Fruit fly (Drosophila melanogaster): ENCODE data around the gene CG3448.
A peak's percentile ranks its signal among the peaks of the same experiment; 100 is the strongest.

CG3448 gene

DNA sequence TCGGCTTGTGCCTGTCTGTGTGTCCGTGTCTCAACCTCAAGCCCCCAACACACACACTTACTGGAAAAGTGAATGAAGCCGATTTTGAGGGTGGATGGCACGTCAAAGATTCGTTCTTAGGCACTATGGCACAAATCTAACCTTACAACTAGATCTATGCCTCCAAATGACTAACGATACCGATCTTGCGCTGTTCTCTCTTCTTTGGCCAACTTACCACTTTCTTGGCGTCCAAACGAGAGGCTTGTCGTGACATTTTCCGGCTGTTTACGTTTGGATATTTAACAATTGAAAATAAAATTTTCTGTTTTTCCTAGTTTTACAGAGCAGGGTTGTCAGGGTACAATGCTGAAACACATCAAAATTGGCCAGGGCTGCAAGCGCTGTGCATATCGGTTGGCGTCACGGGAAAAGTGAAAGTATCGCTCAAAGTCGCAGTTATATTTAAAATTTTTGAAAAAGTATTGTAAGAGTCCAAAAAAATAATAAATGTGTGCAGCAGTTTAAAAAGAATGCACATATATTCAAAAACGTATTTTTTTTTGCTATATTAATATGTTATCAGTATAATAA lies 9.4 kb downstream of the CG3448 start, which contains the start of the genes Bet3 and Nf-YA (continued):
- no peak for TF ChIP-seq fd85E (GFP tag; optimal IDR thresholded peaks at IDR 0.05)
- no peak for TF ChIP-seq fkh (GFP tag; optimal IDR thresholded peaks at IDR 0.05)
- no peak for TF ChIP-seq CG10669 (GFP tag; optimal IDR thresholded peaks at IDR 0.05)
- TF ChIP-seq CG8119 (GFP tag; IDR thresholded peaks at IDR 0.05): no peak
- no peak for TF ChIP-seq Hr38 (GFP tag; optimal IDR thresholded peaks at IDR 0.05)
- TF ChIP-seq CG6163 (GFP tag; IDR thresholded peaks at IDR 0.05): no peak
- no peak for TF ChIP-seq CG6854 (GFP tag; optimal IDR thresholded peaks at IDR 0.05)
- peak; percentile 43 for TF ChIP-seq CG3032 (tag; optimal IDR thresholded peaks at IDR 0.05)
- TF ChIP-seq CG11762 (GFP tag; optimal IDR thresholded peaks at IDR 0.05; ENCODE audit: insufficient read depth): no peak
- no peak for TF ChIP-seq spab (GFP tag; optimal IDR thresholded peaks at IDR 0.05)
- no peak for TF ChIP-seq CG4318 (GFP tag; optimal IDR thresholded peaks at IDR 0.05)
- peak; percentile 12 for TF ChIP-seq CG6792 (GFP tag; optimal IDR thresholded peaks at IDR 0.05)
- no peak for TF ChIP-seq Eip75B (GFP tag; optimal IDR thresholded peaks at IDR 0.05)
- peak; percentile 39 for TF ChIP-seq cyc (GFP tag; optimal IDR thresholded peaks at IDR 0.05)
- TF ChIP-seq Met (GFP tag; optimal IDR thresholded peaks at IDR 0.05): peak; percentile 17
- peak; percentile 42 for TF ChIP-seq esn (GFP tag; optimal IDR thresholded peaks at IDR 0.05)
- no peak for TF ChIP-seq ss (GFP tag; optimal IDR thresholded peaks at IDR 0.05)
- TF ChIP-seq Sox15 (GFP tag; optimal IDR thresholded peaks at IDR 0.05): no peak
- no peak for TF ChIP-seq CG9139 (GFP tag; optimal IDR thresholded peaks at IDR 0.05)
- TF ChIP-seq CG3919 (GFP tag; optimal IDR thresholded peaks at IDR 0.05): no peak
- no peak for TF ChIP-seq Ets96B (tag; optimal IDR thresholded peaks at IDR 0.05)
- peak; percentile 30 for TF ChIP-seq Eip78C (GFP tag)
- no peak for TF ChIP-seq Lpt (GFP tag; optimal IDR thresholded peaks at IDR 0.05)
- no peak for TF ChIP-seq Smox (GFP tag; optimal IDR thresholded peaks at IDR 0.05)
- TF ChIP-seq fd59A (GFP tag; optimal IDR thresholded peaks at IDR 0.05): no peak
- no peak for TF ChIP-seq CG15336 (GFP tag; IDR thresholded peaks at IDR 0.05)
- TF ChIP-seq Hr4 (GFP tag; optimal IDR thresholded peaks at IDR 0.05): no peak
- no peak for TF ChIP-seq CG34406 (GFP tag; optimal IDR thresholded peaks at IDR 0.05)
- peak; percentile 99 for TF ChIP-seq Blimp-1 (GFP tag; optimal IDR thresholded peaks at IDR 0.05)
- no peak for TF ChIP-seq salr (GFP tag; optimal IDR thresholded peaks at IDR 0.05)
- no peak for TF ChIP-seq CG8319 (GFP tag; optimal IDR thresholded peaks at IDR 0.05)
- no peak for TF ChIP-seq CG16779 (tag; optimal IDR thresholded peaks at IDR 0.05)
- TF ChIP-seq CG32006 (GFP tag; optimal IDR thresholded peaks at IDR 0.05): peak; percentile 25
- no peak for TF ChIP-seq Gug (GFP tag; IDR thresholded peaks at IDR 0.05)

DNA sequence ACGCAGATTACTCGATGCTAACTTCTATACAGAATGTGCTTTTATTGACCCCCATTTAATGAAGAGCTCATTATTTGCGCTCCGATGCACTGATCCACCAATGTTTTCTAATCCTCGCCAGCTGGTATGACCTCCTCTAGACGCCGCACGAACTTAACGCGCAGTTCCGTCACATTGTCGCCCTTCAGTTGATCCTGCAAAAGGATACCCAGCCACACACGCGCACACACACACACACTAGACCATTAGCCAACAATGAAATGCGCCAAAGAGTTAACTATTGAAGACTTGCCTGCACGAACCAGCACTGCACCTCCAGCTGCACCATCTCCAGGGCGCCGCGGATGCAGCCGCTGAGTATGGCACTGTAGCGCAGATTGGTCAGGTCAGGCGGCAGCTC lies 12.5 kb downstream of the CG3448 start:
- no peak for TF ChIP-seq CG7368 (GFP tag; optimal IDR thresholded peaks at IDR 0.05)
- no peak for TF ChIP-seq lz (GFP tag; optimal IDR thresholded peaks at IDR 0.05)
- no peak for TF ChIP-seq Sox14 (GFP tag; optimal IDR thresholded peaks at IDR 0.05)

DNA sequence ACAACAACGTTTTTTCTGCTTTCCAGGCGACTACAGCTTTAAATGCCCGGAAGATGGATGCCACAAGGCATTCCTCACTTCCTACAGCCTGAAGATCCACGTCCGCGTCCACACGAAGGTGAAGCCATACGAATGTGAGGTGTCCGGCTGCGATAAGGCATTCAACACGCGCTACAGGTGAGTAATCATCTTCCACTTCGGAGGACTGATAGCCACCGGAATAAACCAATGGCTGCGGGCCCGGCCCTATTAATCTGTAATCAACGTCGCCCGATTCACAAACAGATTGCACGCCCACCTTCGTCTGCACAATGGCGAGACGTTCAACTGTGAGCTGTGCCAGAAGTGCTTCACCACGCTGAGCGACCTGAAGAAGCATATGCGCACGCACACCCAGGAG lies 15.5 kb downstream of the CG3448 start:
- no peak for TF ChIP-seq Hr38 (GFP tag; optimal IDR thresholded peaks at IDR 0.05)
- no peak for TF ChIP-seq CG1621 (tag; optimal IDR thresholded peaks at IDR 0.05)
- no peak for TF ChIP-seq topi (GFP tag; optimal IDR thresholded peaks at IDR 0.05)

All from whole organism, prepupa.